Worm (Caenorhabditis elegans): Measurements from ENCODE around the gene K06A9.2.

The K06A9.2 gene

DNA sequence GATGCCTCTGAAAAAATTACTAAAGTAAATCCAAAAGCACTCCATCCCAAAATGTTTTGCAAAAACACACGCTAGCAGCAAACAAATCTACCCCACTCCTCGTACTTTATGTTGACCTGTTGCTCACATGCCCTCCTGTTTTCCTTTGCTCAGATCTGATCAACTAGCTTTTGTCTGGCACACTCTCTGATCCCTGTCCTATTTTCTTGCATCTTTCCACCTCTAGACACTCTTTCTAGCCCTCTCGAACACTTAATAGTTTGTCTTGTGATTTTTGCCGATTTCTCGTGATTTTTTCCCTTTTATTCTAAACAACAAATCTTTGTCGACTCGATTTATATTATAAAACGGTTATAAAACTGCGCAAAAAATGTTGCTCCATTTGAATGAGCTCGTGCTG lies at the start of gene K06A9.2:
TSS of gene K06A9.2 (plus strand) at position 229 of the 400 bp plus-strand sequence.
- no peak for TF ChIP-seq lin-54 (GFP tag; optimal IDR thresholded peaks at IDR 0.05)
- no peak for TF ChIP-seq somi-1 (GFP tag; optimal IDR thresholded peaks at IDR 0.05)
- no peak for TF ChIP-seq ceh-40 (GFP tag; IDR thresholded peaks at IDR 0.05)
- TF ChIP-seq F33H1.4 (GFP tag; IDR thresholded peaks at IDR 0.05), result no peak
- TF ChIP-seq sdz-38 (tag; optimal IDR thresholded peaks at IDR 0.05), result no peak
- TF ChIP-seq ZK185.1 (tag; optimal IDR thresholded peaks at IDR 0.05; ENCODE audit: poor library complexity, severe bottlenecking), result no peak
- no peak for TF ChIP-seq cebp-1 (GFP tag; IDR thresholded peaks at IDR 0.05)
- TF ChIP-seq cebp-1 (tag; optimal IDR thresholded peaks at IDR 0.05), result no peak
- TF ChIP-seq hmg-1.2 (GFP tag; IDR thresholded peaks at IDR 0.05), result peak; percentile 29; the same call in 1 of the 2 replicates

ce11 chrX:1487096-1487495 lies 49.1 kb upstream of the K06A9.2 start:
- TF ChIP-seq madf-3 (GFP tag; IDR thresholded peaks at IDR 0.05), result no peak
- no peak for TF ChIP-seq fkh-3 (tag; optimal IDR thresholded peaks at IDR 0.05)
- no peak for TF ChIP-seq atf-7 (tag; optimal IDR thresholded peaks at IDR 0.05)
- no peak for TF ChIP-seq K12H6.12 (tag; optimal IDR thresholded peaks at IDR 0.05)
- no peak for TF ChIP-seq F57A8.1 (GFP tag; optimal IDR thresholded peaks at IDR 0.05)
- TF ChIP-seq ztf-28 (GFP tag; IDR thresholded peaks at IDR 0.05), result no peak
- no peak for TF ChIP-seq sptf-2 (GFP tag; optimal IDR thresholded peaks at IDR 0.05)
- TF ChIP-seq ccch-3 (GFP tag; optimal IDR thresholded peaks at IDR 0.05), result no peak
- TF ChIP-seq ceh-27 (GFP tag; optimal IDR thresholded peaks at IDR 0.05), result no peak
- peak; percentile 13; the same call in 1 of the 2 replicates for TF ChIP-seq dox-1 (GFP tag; IDR thresholded peaks at IDR 0.05)
- peak; percentile 72 for TF ChIP-seq zim-3 (tag; optimal IDR thresholded peaks at IDR 0.05)
- TF ChIP-seq unc-130 (GFP tag; optimal IDR thresholded peaks at IDR 0.05), result no peak
- TF ChIP-seq ztf-6 (GFP tag; IDR thresholded peaks at IDR 0.05), result no peak
- TF ChIP-seq lir-1 (GFP tag; conservative IDR thresholded peaks at IDR 0.05), result no peak
- no peak for TF ChIP-seq madf-10 (tag; optimal IDR thresholded peaks at IDR 0.05)
- no peak for TF ChIP-seq F57C9.4 (tag; optimal IDR thresholded peaks at IDR 0.05)
- no peak for TF ChIP-seq Y53G8AR.9 (GFP tag; conservative IDR thresholded peaks at IDR 0.05)
- no peak for TF ChIP-seq let-526 (GFP tag; IDR thresholded peaks at IDR 0.05)
- TF ChIP-seq pha-4 (tag; optimal IDR thresholded peaks at IDR 0.05), result no peak
- no peak for TF ChIP-seq ceh-79 (tag; optimal IDR thresholded peaks at IDR 0.05)
- no peak for TF ChIP-seq F37B4.10 (GFP tag; IDR thresholded peaks at IDR 0.05)
- no peak for TF ChIP-seq snpc-1.3 (tag; optimal IDR thresholded peaks at IDR 0.05; ENCODE audit: insufficient read depth)
- TF ChIP-seq snpc-1.1 (tag; optimal IDR thresholded peaks at IDR 0.05; ENCODE audit: insufficient read depth), result no peak
- TF ChIP-seq mxl-1 (tag; optimal IDR thresholded peaks at IDR 0.05), result no peak
- TF ChIP-seq Y53F4B.3 (GFP tag; IDR thresholded peaks at IDR 0.05), result no peak
- TF ChIP-seq egrh-3 (GFP tag; IDR thresholded peaks at IDR 0.05), result no peak
- TF ChIP-seq chd-7 (tag; optimal IDR thresholded peaks at IDR 0.05), result peak; percentile 23
- no peak for TF ChIP-seq ztf-25 (GFP tag; IDR thresholded peaks at IDR 0.05)
- no peak for TF ChIP-seq lin-40 (tag; optimal IDR thresholded peaks at IDR 0.05)
- no peak for TF ChIP-seq lin-35 (GFP tag; optimal IDR thresholded peaks at IDR 0.05)
- no peak for TF ChIP-seq nhr-27 (tag; optimal IDR thresholded peaks at IDR 0.05)
- no peak for TF ChIP-seq ets-4 (GFP tag; optimal IDR thresholded peaks at IDR 0.05)
- no peak for TF ChIP-seq rcor-1 (GFP tag; IDR thresholded peaks at IDR 0.05)
- no peak for TF ChIP-seq attf-5 (GFP tag; optimal IDR thresholded peaks at IDR 0.05)
- no peak for TF ChIP-seq ceh-91 (GFP tag; IDR thresholded peaks at IDR 0.05)
- TF ChIP-seq B0019.2 (GFP tag; conservative IDR thresholded peaks at IDR 0.05), result no peak
- no peak for TF ChIP-seq tbx-9 (tag; optimal IDR thresholded peaks at IDR 0.05; ENCODE audit: borderline replicate concordance)
- no peak for TF ChIP-seq ama-1 (optimal IDR thresholded peaks at IDR 0.05)
- no peak for TF ChIP-seq ama-1 (GFP tag; optimal IDR thresholded peaks at IDR 0.05)
- no peak for TF ChIP-seq nhr-90 (tag; optimal IDR thresholded peaks at IDR 0.05)

Data from whole organism, young adult.